ENCODE assay signal across 5 fruit fly cellular contexts in genomic region chrX:11347809-11348208, dm6.
TF ChIP-seq lines count a peak whose summit lies in the region.

Gene GCS1, minus strand, starts transcription at chrX:11348001.
Gene CG11756, plus strand, starts transcription at chrX:11348120.

- peak; percentile 51 for TF ChIP-seq CTCF in whole organism, embryonic (GFP tag; optimal IDR thresholded peaks at IDR 0.05; lab: Kevin White, UChicago)

TF ChIP-seq in whole organism, adult, 20 proteins besides CTCF, POLR2A, EP300 and RAD21:
- peak; percentile 12 for TF ChIP-seq bab1 (GFP tag; optimal IDR thresholded peaks at IDR 0.05; lab: Kevin White, UChicago)
- no peak for TF ChIP-seq CG12768 (GFP tag; optimal IDR thresholded peaks at IDR 0.05; lab: Kevin White, UChicago)
- peak; percentile 8 for TF ChIP-seq CG1620 (GFP tag; optimal IDR thresholded peaks at IDR 0.05; lab: Kevin White, UChicago)
- TF ChIP-seq Mnt (GFP tag; optimal IDR thresholded peaks at IDR 0.05; lab: Kevin White, UChicago) = peak; percentile 19
- peak; percentile 12 for TF ChIP-seq CG11617 (GFP tag; optimal IDR thresholded peaks at IDR 0.05; lab: Kevin White, UChicago)

TF ChIP-seq in whole organism, embryonic, 481 proteins besides CTCF, POLR2A, EP300 and RAD21 (continues in another document):
- TF ChIP-seq row (GFP tag; IDR thresholded peaks at IDR 0.05; lab: Robert Waterston, UW) (0 out of 3 replicates have a peak, but pooled peaks have one; percentile 20), Dref (GFP tag; IDR thresholded peaks at IDR 0.05; lab: Robert Waterston, UW) (peak; percentile 37), Dp (GFP tag; optimal IDR thresholded peaks at IDR 0.05; lab: Kevin White, UChicago) (peak; percentile 52), pzg (GFP tag; optimal IDR thresholded peaks at IDR 0.05; lab: Kevin White, UChicago) (peak; percentile 39), dm (GFP tag; optimal IDR thresholded peaks at IDR 0.05; lab: Kevin White, UChicago) (peak; percentile 16), Bgb (GFP tag; IDR thresholded peaks at IDR 0.05; lab: Robert Waterston, UW; ENCODE audit: partially characterized antibody) (no peak), Myb (GFP tag; optimal IDR thresholded peaks at IDR 0.05; lab: Kevin White, UChicago) (peak; percentile 21), CG3847 (GFP tag; IDR thresholded peaks at IDR 0.05; lab: Robert Waterston, UW) (0 out of 2 replicates have a peak, but pooled peaks have one; percentile 17), CG4617 (GFP tag; optimal IDR thresholded peaks at IDR 0.05; lab: Kevin White, UChicago; ENCODE audit: borderline replicate concordance) (peak; percentile 47), MBD-R2 (GFP tag; IDR thresholded peaks at IDR 0.05; lab: Robert Waterston, UW) (peak; percentile 82), fd102C (GFP tag; optimal IDR thresholded peaks at IDR 0.05; lab: Kevin White, UChicago) (no peak), CG3281 (GFP tag; optimal IDR thresholded peaks at IDR 0.05; lab: Kevin White, UChicago) (no peak), knrl (GFP tag; IDR thresholded peaks at IDR 0.05; lab: Robert Waterston, UW; ENCODE audit: partially characterized antibody) (no peak), hth (optimal IDR thresholded peaks at IDR 0.05; lab: Kevin White, UChicago) (no peak), phol (tag; optimal IDR thresholded peaks at IDR 0.05; lab: Kevin White, UChicago) (peak; percentile 17), MESR4 (GFP tag; optimal IDR thresholded peaks at IDR 0.05; lab: Kevin White, UChicago) (peak; percentile 48), CG12744 (GFP tag; optimal IDR thresholded peaks at IDR 0.05; lab: Kevin White, UChicago) (no peak), CG5180 (GFP tag; optimal IDR thresholded peaks at IDR 0.05; lab: Kevin White, UChicago) (no peak), CG2116 (GFP tag; optimal IDR thresholded peaks at IDR 0.05; lab: Kevin White, UChicago) (peak; percentile 29), CG14710 (tag; optimal IDR thresholded peaks at IDR 0.05; lab: Kevin White, UChicago) (peak; percentile 23)

TF ChIP-seq in whole organism, prepupa, 60 proteins besides CTCF, POLR2A, EP300 and RAD21:
- TF ChIP-seq CG6792 (GFP tag; optimal IDR thresholded peaks at IDR 0.05; lab: Kevin White, UChicago) (no peak), Eip75B (GFP tag; optimal IDR thresholded peaks at IDR 0.05; lab: Kevin White, UChicago) (no peak), ss (GFP tag; optimal IDR thresholded peaks at IDR 0.05; lab: Kevin White, UChicago) (no peak), Sox14 (GFP tag; optimal IDR thresholded peaks at IDR 0.05; lab: Kevin White, UChicago) (peak; percentile 42), Eip78C (GFP tag; lab: Kevin White, UChicago) (peak; percentile 0), CG34406 (GFP tag; optimal IDR thresholded peaks at IDR 0.05; lab: Kevin White, UChicago) (no peak), OdsH (GFP tag; optimal IDR thresholded peaks at IDR 0.05; lab: Kevin White, UChicago) (no peak), CG1621 (tag; optimal IDR thresholded peaks at IDR 0.05; lab: Kevin White, UChicago) (no peak), Lpt (GFP tag; optimal IDR thresholded peaks at IDR 0.05; lab: Kevin White, UChicago) (no peak), fkh (GFP tag; optimal IDR thresholded peaks at IDR 0.05; lab: Kevin White, UChicago) (no peak), CG3032 (tag; optimal IDR thresholded peaks at IDR 0.05; lab: Kevin White, UChicago) (peak; percentile 1), Hr39 (GFP tag; optimal IDR thresholded peaks at IDR 0.05; lab: Kevin White, UChicago) (no peak), CG8632 (GFP tag; optimal IDR thresholded peaks at IDR 0.05; lab: Kevin White, UChicago) (no peak)

TF ChIP-seq in whole organism, pupa, 21 proteins besides CTCF, POLR2A, EP300 and RAD21:
- TF ChIP-seq CG15710 (tag; optimal IDR thresholded peaks at IDR 0.05; lab: Kevin White, UChicago) = peak; percentile 1
- TF ChIP-seq gl (tag; optimal IDR thresholded peaks at IDR 0.05; lab: Kevin White, UChicago) = no peak

TF ChIP-seq in whole organism, wandering third instar larva, 38 proteins besides CTCF, POLR2A, EP300 and RAD21:
- TF ChIP-seq psq (GFP tag; optimal IDR thresholded peaks at IDR 0.05; lab: Kevin White, UChicago) (peak; percentile 2), woc (GFP tag; optimal IDR thresholded peaks at IDR 0.05; lab: Kevin White, UChicago) (no peak), pan (optimal IDR thresholded peaks at IDR 0.05; lab: Kevin White, UChicago) (no peak)
